Worm (Caenorhabditis elegans) whole organism, midembryonic: Measurements from ENCODE around the gene ins-16.

Source experiments
- T22C8.4 ChIP-seq: fragments of 200-800 bp; sonication (Bioruptor generic); IDR thresholded peaks from 2 replicates; pipeline ENCODE4 v1.3.6; 2022; ENCODE audit warnings: missing genetic modification characterization, missing compliant biosample characterization
- cog-1 ChIP-seq: sonication (generic microtip); optimal IDR thresholded peaks from 2 replicates; lab custom pipeline; 2016; ENCODE audit warnings: missing genetic modification characterization, missing compliant biosample characterization
- flt-1 ChIP-seq: fragments of 200-800 bp; sonication (Bioruptor generic); IDR thresholded peaks from 2 replicates; pipeline ENCODE4 v1.3.6; 2022; ENCODE audit warnings: missing genetic modification characterization, missing compliant biosample characterization
- klf-2 ChIP-seq: fragments of 200-800 bp; sonication (Bioruptor generic); conservative IDR thresholded peaks from 2 replicates; pipeline ENCODE4 v1.3.6; 2022; ENCODE audit warnings: missing genetic modification reagents, missing genetic modification characterization, missing compliant biosample characterization
- med-1 ChIP-seq: sonication (generic microtip); optimal IDR thresholded peaks from 2 replicates; lab custom pipeline; 2017; ENCODE audit warnings: missing genetic modification characterization, mild to moderate bottlenecking, missing compliant biosample characterization, antibody characterized with exemption, missing genetic modification reagents; ENCODE audit not compliant: insufficient read depth
- ref-1 ChIP-seq: fragments of 200-800 bp; sonication (Bioruptor generic); conservative IDR thresholded peaks from 2 replicates; pipeline ENCODE4 v1.3.6; 2022; ENCODE audit warnings: missing genetic modification reagents, missing genetic modification characterization, missing compliant biosample characterization
- tab-1 ChIP-seq: fragments of 200-800 bp; sonication (Bioruptor generic); IDR thresholded peaks from 2 replicates; pipeline ENCODE4 v1.3.6; 2022; ENCODE audit warnings: missing genetic modification characterization, missing compliant biosample characterization
- ztf-23 ChIP-seq: fragments of 200-800 bp; sonication (Bioruptor generic); IDR thresholded peaks from 2 replicates; pipeline ENCODE4 v1.3.6; 2022; ENCODE audit warnings: missing genetic modification reagents, missing genetic modification characterization, missing compliant biosample characterization
- ztf-29 ChIP-seq: fragments of 200-800 bp; sonication (Bioruptor generic); IDR thresholded peaks from 2 replicates; pipeline ENCODE4 v1.3.6; 2022; ENCODE audit warnings: missing genetic modification reagents, missing genetic modification characterization, missing compliant biosample characterization

Gene ins-16

DNA sequence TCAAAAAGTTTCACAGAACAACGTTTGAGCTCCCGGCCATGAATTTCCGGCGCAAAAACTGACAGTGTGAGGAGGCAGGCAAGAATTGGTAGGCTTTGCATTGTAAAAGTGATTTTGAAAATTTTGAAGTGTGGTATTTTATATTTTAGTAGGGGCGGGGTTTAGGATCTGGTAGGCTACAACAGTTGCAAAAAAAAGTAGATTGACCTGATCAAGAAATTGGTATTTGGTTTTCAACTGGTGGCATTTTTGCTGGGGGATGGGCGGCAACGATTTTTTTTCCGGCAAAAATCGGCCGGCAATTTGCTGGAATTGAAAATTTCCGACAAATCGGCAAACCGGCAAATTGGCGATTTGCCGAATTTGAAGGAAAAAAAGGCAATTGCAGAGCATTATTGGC lies at the start of gene ins-16:
Gene ins-16, minus strand, starts transcription at position 101 of the 400 bp plus-strand sequence.
- TF ChIP-seq ref-1 (GFP tag; lab: Robert Waterston, UW): no peak
- no peak for TF ChIP-seq flt-1 (GFP tag; lab: Robert Waterston, UW)
- TF ChIP-seq ztf-29 (GFP tag; lab: Robert Waterston, UW): no peak
- TF ChIP-seq med-1: no peak
- TF ChIP-seq ztf-23 (GFP tag; lab: Robert Waterston, UW): no peak
- TF ChIP-seq cog-1 (tag; lab: Kevin White, UChicago): no peak
- no peak for TF ChIP-seq klf-2 (GFP tag; lab: Robert Waterston, UW)
- TF ChIP-seq tab-1 (GFP tag; lab: Robert Waterston, UW): no peak
- TF ChIP-seq T22C8.4 (GFP tag; lab: Robert Waterston, UW): no peak

ce11 chrIII:2110249-2110648 lies 49.5 kb upstream of the ins-16 start, which contains the start of gene Y48G9A.7:
Gene Y48G9A.7 (plus strand): TSS chrIII:2110549.
- no peak for TF ChIP-seq klf-2 (GFP tag; lab: Robert Waterston, UW)
- no peak for TF ChIP-seq ztf-29 (GFP tag; lab: Robert Waterston, UW)
- no peak for TF ChIP-seq med-1
- no peak for TF ChIP-seq ztf-23 (GFP tag; lab: Robert Waterston, UW)
- no peak for TF ChIP-seq T22C8.4 (GFP tag; lab: Robert Waterston, UW)
- TF ChIP-seq cog-1 (tag; lab: Kevin White, UChicago): no peak
- TF ChIP-seq ref-1 (GFP tag; lab: Robert Waterston, UW): no peak
- no peak for TF ChIP-seq flt-1 (GFP tag; lab: Robert Waterston, UW)
- no peak for TF ChIP-seq tab-1 (GFP tag; lab: Robert Waterston, UW)

DNA sequence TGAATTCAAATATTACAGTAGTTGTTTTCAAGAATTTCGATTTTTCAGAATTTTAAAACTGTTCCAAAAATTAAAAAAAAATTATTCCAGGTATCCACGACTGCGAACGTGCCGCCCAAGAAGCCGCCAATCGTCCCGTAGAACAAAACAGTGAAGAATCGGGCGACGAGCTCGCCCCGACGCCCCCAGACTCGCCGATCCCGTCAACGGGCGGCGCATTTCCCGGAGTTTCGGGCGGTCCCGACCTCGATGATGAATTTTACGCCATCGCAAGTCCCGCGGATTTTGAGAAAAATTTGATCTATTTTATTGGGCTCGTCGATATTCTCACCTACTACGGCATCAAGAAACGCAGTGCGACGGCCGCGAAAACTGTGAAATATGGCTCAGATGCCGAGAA lies 45.2 kb upstream of the ins-16 start:
- no peak for TF ChIP-seq cog-1 (tag; lab: Kevin White, UChicago)
- TF ChIP-seq ref-1 (GFP tag; lab: Robert Waterston, UW): no peak
- no peak for TF ChIP-seq klf-2 (GFP tag; lab: Robert Waterston, UW)
- TF ChIP-seq ztf-29 (GFP tag; lab: Robert Waterston, UW): no peak
- no peak for TF ChIP-seq med-1
- no peak for TF ChIP-seq ztf-23 (GFP tag; lab: Robert Waterston, UW)
- TF ChIP-seq tab-1 (GFP tag; lab: Robert Waterston, UW): no peak
- TF ChIP-seq flt-1 (GFP tag; lab: Robert Waterston, UW): no peak
- TF ChIP-seq T22C8.4 (GFP tag; lab: Robert Waterston, UW): no peak

DNA sequence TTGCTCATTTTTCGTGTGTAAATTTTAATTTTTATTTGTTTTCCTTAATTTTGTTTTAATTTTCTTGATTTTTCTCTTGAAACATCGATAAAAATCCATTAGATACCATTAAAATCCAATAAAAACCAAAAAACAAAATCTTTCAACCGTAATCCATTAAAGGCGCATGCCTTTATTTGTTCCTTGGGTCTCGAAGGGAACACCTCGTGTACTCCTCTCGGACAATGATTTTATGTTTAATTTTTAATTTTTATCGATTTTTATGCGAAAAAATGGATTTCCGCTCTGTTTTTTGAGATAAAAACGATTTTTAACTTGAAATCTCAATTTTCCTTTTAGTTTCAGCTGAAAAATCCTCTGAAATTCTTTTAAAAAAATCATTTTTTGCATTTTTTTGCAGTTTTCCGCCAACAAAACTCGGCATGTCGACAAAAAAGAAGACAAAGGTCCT lies 41.2 kb upstream of the ins-16 start, which contains the start of gene ppk-2:
Gene ppk-2, plus strand, starts transcription at position 401 of the 451 bp plus-strand sequence.
- no peak for TF ChIP-seq cog-1 (tag; lab: Kevin White, UChicago)
- TF ChIP-seq T22C8.4 (GFP tag; lab: Robert Waterston, UW): no peak
- TF ChIP-seq med-1: no peak
- no peak for TF ChIP-seq ref-1 (GFP tag; lab: Robert Waterston, UW)

ce11 chrIII:2101310-2101709 lies 40.6 kb upstream of the ins-16 start:
- TF ChIP-seq ztf-29 (GFP tag; lab: Robert Waterston, UW): no peak

ce11 chrIII:2100842-2101241 lies 40.1 kb upstream of the ins-16 start:
- peak; percentile 48 for TF ChIP-seq T22C8.4 (GFP tag; lab: Robert Waterston, UW)
- TF ChIP-seq tab-1 (GFP tag; lab: Robert Waterston, UW): no peak

DNA sequence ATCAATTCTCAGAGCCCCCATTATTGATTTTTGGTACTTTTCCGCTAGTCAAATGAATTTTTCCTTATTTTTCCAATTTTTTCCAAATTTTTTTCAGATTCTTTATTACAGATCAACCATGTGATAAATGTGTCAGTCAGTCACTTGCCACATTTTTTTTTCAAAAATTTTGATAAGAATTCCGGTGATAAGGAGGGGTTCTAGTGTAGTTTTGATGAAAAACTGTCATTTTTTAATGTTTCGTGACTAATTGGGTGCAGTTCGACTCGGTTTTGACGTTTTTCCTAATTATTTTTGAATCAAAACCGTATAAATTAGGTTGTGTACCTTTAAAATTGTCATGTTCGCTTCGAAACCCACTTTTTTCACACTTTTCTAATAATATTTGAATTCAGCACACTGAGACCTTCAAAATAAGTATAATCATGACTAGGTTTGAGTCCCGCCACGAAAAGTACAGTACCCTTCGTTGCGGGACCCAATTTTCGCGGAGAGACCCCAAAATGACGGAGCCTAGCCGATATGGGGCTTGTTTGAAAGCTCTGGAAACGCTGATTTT lies 39.1 kb upstream of the ins-16 start:
- TF ChIP-seq flt-1 (GFP tag; lab: Robert Waterston, UW) (no peak), cog-1 (tag; lab: Kevin White, UChicago) (no peak), tab-1 (GFP tag; lab: Robert Waterston, UW) (no peak)

DNA sequence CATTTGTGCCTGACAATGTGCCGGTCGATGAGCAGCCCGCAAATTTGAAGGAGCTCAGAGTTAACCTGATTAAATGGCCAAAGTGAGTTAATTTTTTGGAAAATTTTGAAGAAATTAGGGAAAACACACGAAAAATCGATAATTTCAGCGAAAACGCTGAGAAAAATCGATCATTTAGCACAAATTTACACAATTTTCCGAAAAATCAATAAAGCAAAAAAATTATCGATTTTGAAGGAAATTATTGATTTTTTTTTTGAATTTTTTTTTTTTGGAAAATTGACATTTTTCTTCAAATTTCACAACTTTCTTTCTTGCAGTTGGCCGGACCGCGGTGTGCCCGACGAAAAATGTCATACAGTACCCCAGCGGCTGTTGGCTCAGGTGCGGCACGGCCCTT lies 37.4 kb upstream of the ins-16 start:
- no peak for TF ChIP-seq cog-1 (tag; lab: Kevin White, UChicago)
- no peak for TF ChIP-seq ref-1 (GFP tag; lab: Robert Waterston, UW)
- peak; percentile 93 for TF ChIP-seq T22C8.4 (GFP tag; lab: Robert Waterston, UW)

- TF ChIP-seq cog-1 (tag; lab: Kevin White, UChicago) (no peak), ref-1 (GFP tag; lab: Robert Waterston, UW) (no peak), tab-1 (GFP tag; lab: Robert Waterston, UW) (no peak), flt-1 (GFP tag; lab: Robert Waterston, UW) (no peak), T22C8.4 (GFP tag; lab: Robert Waterston, UW) (no peak)
These were observed 31.7 kb upstream of the ins-16 start, which contains the start of gene Y48G9A.9 for ce11 chrIII:2092409-2092808. Gene Y48G9A.9 (plus strand): TSS chrIII:2092709.

ce11 chrIII:2091367-2091766 lies 30.6 kb upstream of the ins-16 start:
- TF ChIP-seq T22C8.4 (GFP tag; lab: Robert Waterston, UW): no peak
- TF ChIP-seq klf-2 (GFP tag; lab: Robert Waterston, UW): no peak
- no peak for TF ChIP-seq ref-1 (GFP tag; lab: Robert Waterston, UW)
- no peak for TF ChIP-seq ztf-23 (GFP tag; lab: Robert Waterston, UW)
- no peak for TF ChIP-seq ztf-29 (GFP tag; lab: Robert Waterston, UW)
- no peak for TF ChIP-seq med-1
- no peak for TF ChIP-seq tab-1 (GFP tag; lab: Robert Waterston, UW)
- no peak for TF ChIP-seq cog-1 (tag; lab: Kevin White, UChicago)
- TF ChIP-seq flt-1 (GFP tag; lab: Robert Waterston, UW): no peak
